Fruit fly (Drosophila melanogaster) whole organism, wandering third instar larva: ENCODE data around the gene ppk10.

Source experiments
- Abd-B ChIP-seq: fragments of >200 bp; optimal IDR thresholded peaks from 2 replicates; lab custom pipeline; 2017; ENCODE audit warnings: missing biosample characterization, missing genetic modification characterization
- HLH106 ChIP-seq: fragments of 200-800 bp; optimal IDR thresholded peaks from 3 replicates; lab custom pipeline; 2019; ENCODE audit warnings: missing biosample characterization, mild to moderate bottlenecking, missing genetic modification characterization, moderate library complexity
- Hr83 ChIP-seq: fragments of 200-300 bp; sonication (Bioruptor generic); optimal IDR thresholded peaks from 2 replicates; lab custom pipeline; 2016; ENCODE audit warnings: missing biosample characterization, mild to moderate bottlenecking, missing genetic modification characterization, moderate library complexity; ENCODE audit not compliant: poor library complexity, severe bottlenecking
- Myc ChIP-seq: fragments of >200 bp; optimal IDR thresholded peaks from 2 replicates; lab custom pipeline; 2017
- ey ChIP-seq: fragments of 200-800 bp; sonication (Bioruptor generic); optimal IDR thresholded peaks from 2 replicates; lab custom pipeline; 2016; ENCODE audit warnings: missing biosample characterization, missing genetic modification characterization
- pan ChIP-seq: fragments of >200 bp; optimal IDR thresholded peaks from 2 replicates; lab custom pipeline; 2017
- sv ChIP-seq: fragments of 200-800 bp; sonication (Bioruptor generic); optimal IDR thresholded peaks from 3 replicates; lab custom pipeline; 2016; ENCODE audit warnings: missing biosample characterization, missing genetic modification characterization
- usp ChIP-seq: fragments of >200 bp; optimal IDR thresholded peaks from 2 replicates; lab custom pipeline; 2017; ENCODE audit warnings: missing biosample characterization, missing genetic modification characterization

DNA sequence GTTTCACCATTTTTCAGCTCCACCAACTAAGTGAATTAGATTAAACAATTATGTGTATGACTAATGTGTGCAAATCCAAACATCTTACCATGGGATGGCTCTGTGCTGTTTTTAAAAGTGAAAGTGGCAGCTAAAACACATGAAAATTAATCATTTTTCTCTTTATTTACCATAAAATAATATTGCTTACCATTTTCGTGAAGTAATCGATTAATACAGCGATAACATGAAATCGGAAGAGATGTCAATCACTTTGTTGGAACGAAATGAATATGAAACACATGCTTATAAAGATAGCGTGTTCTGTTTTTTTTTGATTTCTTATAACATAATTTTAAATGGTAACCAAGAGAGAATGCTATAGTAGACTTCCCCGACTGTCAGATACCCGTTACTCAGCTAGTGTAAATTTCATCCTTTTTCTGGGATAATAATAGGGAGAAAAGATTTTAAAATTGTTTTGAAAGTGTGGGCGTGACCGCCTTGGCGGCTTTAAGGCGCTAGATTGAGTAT, 48.3 kb downstream of the ppk10 start:
- no peak for TF ChIP-seq pan (lab: Kevin White, UChicago)
- TF ChIP-seq Hr83 (GFP tag; lab: Kevin White, UChicago): no peak
- no peak for TF ChIP-seq Abd-B
- TF ChIP-seq sv (GFP tag; lab: Kevin White, UChicago): no peak
- no peak for TF ChIP-seq ey (GFP tag; lab: Kevin White, UChicago)
- peak; percentile 7 for TF ChIP-seq Myc (lab: Kevin White, UChicago)
- no peak for TF ChIP-seq usp
- TF ChIP-seq HLH106 (tag; lab: Kevin White, UChicago): no peak
